Worm (Caenorhabditis elegans): ENCODE measurements around the gene F46F5.5.

- TF ChIP-seq unc-62 (GFP tag; optimal IDR thresholded peaks at IDR 0.05) (no peak), lsy-27 (tag; optimal IDR thresholded peaks at IDR 0.05; ENCODE audit: borderline replicate concordance, insufficient read depth) (no peak), attf-5 (GFP tag; optimal IDR thresholded peaks at IDR 0.05) (no peak), nfya-1 (tag; optimal IDR thresholded peaks at IDR 0.05; ENCODE audit: borderline replicate concordance, insufficient read depth) (no peak), K12H6.12 (tag; optimal IDR thresholded peaks at IDR 0.05) (no peak), ama-1 (optimal IDR thresholded peaks at IDR 0.05) (no peak), ama-1 (GFP tag; optimal IDR thresholded peaks at IDR 0.05) (no peak), nhr-179 (tag; optimal IDR thresholded peaks at IDR 0.05) (no peak), F49E8.2 (tag; optimal IDR thresholded peaks at IDR 0.05; ENCODE audit: insufficient read depth) (no peak), ztf-3 (GFP tag; optimal IDR thresholded peaks at IDR 0.05) (no peak), aptf-3 (GFP tag; IDR thresholded peaks at IDR 0.05) (no peak), C17E4.6 (GFP tag; IDR thresholded peaks at IDR 0.05) (no peak), attf-6 (GFP tag; IDR thresholded peaks at IDR 0.05) (no peak), lin-26 (GFP tag; IDR thresholded peaks at IDR 0.05) (no peak)
These were observed 32.8 kb upstream of the F46F5.5 start, which contains the start of gene F28A10.7 for ce11 chrII:845618-846017.

Measured in whole organism, young adult.